Worm (Caenorhabditis elegans) whole organism, midembryonic: ENCODE measurements around the gene igdb-1.

Experiments
- T22C8.4 ChIP-seq: fragments of 200-800 bp; sonication (Bioruptor generic); IDR thresholded peaks from 2 replicates; pipeline ENCODE4 v1.3.6; 2022; ENCODE audit warnings: missing genetic modification characterization, missing compliant biosample characterization
- cog-1 ChIP-seq: sonication (generic microtip); optimal IDR thresholded peaks from 2 replicates; lab custom pipeline; 2016; ENCODE audit warnings: missing genetic modification characterization, missing compliant biosample characterization
- flt-1 ChIP-seq: fragments of 200-800 bp; sonication (Bioruptor generic); IDR thresholded peaks from 2 replicates; pipeline ENCODE4 v1.3.6; 2022; ENCODE audit warnings: missing genetic modification characterization, missing compliant biosample characterization
- klf-2 ChIP-seq: fragments of 200-800 bp; sonication (Bioruptor generic); conservative IDR thresholded peaks from 2 replicates; pipeline ENCODE4 v1.3.6; 2022; ENCODE audit warnings: missing genetic modification reagents, missing genetic modification characterization, missing compliant biosample characterization
- med-1 ChIP-seq: sonication (generic microtip); optimal IDR thresholded peaks from 2 replicates; lab custom pipeline; 2017; ENCODE audit warnings: missing genetic modification characterization, mild to moderate bottlenecking, missing compliant biosample characterization, antibody characterized with exemption, missing genetic modification reagents; ENCODE audit not compliant: insufficient read depth
- ref-1 ChIP-seq: fragments of 200-800 bp; sonication (Bioruptor generic); conservative IDR thresholded peaks from 2 replicates; pipeline ENCODE4 v1.3.6; 2022; ENCODE audit warnings: missing genetic modification reagents, missing genetic modification characterization, missing compliant biosample characterization
- tab-1 ChIP-seq: fragments of 200-800 bp; sonication (Bioruptor generic); IDR thresholded peaks from 2 replicates; pipeline ENCODE4 v1.3.6; 2022; ENCODE audit warnings: missing genetic modification characterization, missing compliant biosample characterization
- ztf-23 ChIP-seq: fragments of 200-800 bp; sonication (Bioruptor generic); IDR thresholded peaks from 2 replicates; pipeline ENCODE4 v1.3.6; 2022; ENCODE audit warnings: missing genetic modification reagents, missing genetic modification characterization, missing compliant biosample characterization
- ztf-29 ChIP-seq: fragments of 200-800 bp; sonication (Bioruptor generic); IDR thresholded peaks from 2 replicates; pipeline ENCODE4 v1.3.6; 2022; ENCODE audit warnings: missing genetic modification reagents, missing genetic modification characterization, missing compliant biosample characterization

igdb-1 gene

ce11 chrIV:12531047-12531446, 52.2 kb downstream of the igdb-1 start, which contains the start of gene F53B2.5:
Gene F53B2.5 (minus strand): TSS chrIV:12531147.
- TF ChIP-seq med-1 (GFP tag; lab: Kevin White, UChicago) (no peak), ztf-29 (GFP tag; lab: Robert Waterston, UW) (no peak), flt-1 (GFP tag; lab: Robert Waterston, UW) (no peak), ref-1 (GFP tag; lab: Robert Waterston, UW) (no peak), tab-1 (GFP tag; lab: Robert Waterston, UW) (no peak), cog-1 (tag; lab: Kevin White, UChicago) (no peak), ztf-23 (GFP tag; lab: Robert Waterston, UW) (no peak), klf-2 (GFP tag; lab: Robert Waterston, UW) (no peak), T22C8.4 (GFP tag; lab: Robert Waterston, UW) (no peak)

ce11 chrIV:12531464-12531863, 52.7 kb downstream of the igdb-1 start:
- no peak for TF ChIP-seq ztf-23 (GFP tag; lab: Robert Waterston, UW)
- no peak for TF ChIP-seq klf-2 (GFP tag; lab: Robert Waterston, UW)
- no peak for TF ChIP-seq cog-1 (tag; lab: Kevin White, UChicago)
- TF ChIP-seq flt-1 (GFP tag; lab: Robert Waterston, UW) = no peak
- TF ChIP-seq med-1 (GFP tag; lab: Kevin White, UChicago) = no peak
- TF ChIP-seq tab-1 (GFP tag; lab: Robert Waterston, UW) = no peak
- TF ChIP-seq T22C8.4 (GFP tag; lab: Robert Waterston, UW) = no peak
- TF ChIP-seq ztf-29 (GFP tag; lab: Robert Waterston, UW) = no peak
